Worm (Caenorhabditis elegans) whole organism, L3 larva: ENCODE results near the gene ima-1.

Source experiments
- R02D3.7 ChIP-seq: fragments of 150-350 bp; optimal IDR thresholded peaks from 2 replicates; lab custom pipeline; 2014; ENCODE audit warnings: missing biosample characterization, missing genetic modification characterization
- ZK546.5 ChIP-seq: sonication (generic microtip); optimal IDR thresholded peaks from 2 replicates; lab custom pipeline; 2017; ENCODE audit warnings: missing biosample characterization, missing genetic modification characterization
- ama-1 ChIP-seq: fragments of 150-350 bp; optimal IDR thresholded peaks from 2 replicates; lab custom pipeline; 2018
- daf-12 ChIP-seq: fragments of 150-350 bp; optimal IDR thresholded peaks from 2 replicates; lab custom pipeline; 2014; ENCODE audit warnings: missing biosample characterization, missing genetic modification reagents, missing genetic modification characterization
- elt-2 ChIP-seq: sonication (generic microtip); optimal IDR thresholded peaks from 2 replicates; lab custom pipeline; 2016; ENCODE audit warnings: missing genetic modification reagents, mild to moderate bottlenecking, missing genetic modification characterization, missing compliant biosample characterization
- eor-1 ChIP-seq, 2 experiments: fragments of 150-350 bp; optimal IDR thresholded peaks; 2 replicates each; lab custom pipeline; 2014 to 2018; ENCODE audit warnings: missing biosample characterization in 2 of 2, missing genetic modification characterization in 2 of 2
- jun-1 ChIP-seq: fragments of 150-350 bp; optimal IDR thresholded peaks from 2 replicates; lab custom pipeline; 2014; ENCODE audit warnings: missing biosample characterization, missing genetic modification reagents, missing genetic modification characterization
- mdl-1 ChIP-seq: fragments of 150-350 bp; optimal IDR thresholded peaks from 2 replicates; lab custom pipeline; 2014; ENCODE audit warnings: missing biosample characterization, missing genetic modification characterization
- nhr-12 ChIP-seq: fragments of 150-350 bp; optimal IDR thresholded peaks from 2 replicates; lab custom pipeline; 2014; ENCODE audit warnings: missing biosample characterization, missing genetic modification characterization
- nhr-28 ChIP-seq: fragments of 150-350 bp; optimal IDR thresholded peaks from 2 replicates; lab custom pipeline; 2014; ENCODE audit warnings: missing biosample characterization, missing genetic modification characterization
- tbx-2 ChIP-seq: sonication (generic microtip); optimal IDR thresholded peaks from 2 replicates; lab custom pipeline; 2016; ENCODE audit warnings: mild to moderate bottlenecking, missing genetic modification characterization, missing compliant biosample characterization
- zag-1 ChIP-seq: fragments of 150-350 bp; optimal IDR thresholded peaks from 2 replicates; lab custom pipeline; 2014; ENCODE audit warnings: missing biosample characterization, missing genetic modification characterization

- TF ChIP-seq eor-1 (tag; optimal IDR thresholded peaks at IDR 0.05; lab: Kevin White, UChicago) (no peak), nhr-28 (tag; lab: Kevin White, UChicago) (no peak), ZK546.5 (tag; lab: Kevin White, UChicago) (no peak), nhr-12 (no peak), elt-2 (tag; lab: Kevin White, UChicago) (no peak), ama-1 (lab: Kevin White, UChicago) (no peak), tbx-2 (tag; lab: Kevin White, UChicago) (no peak), mdl-1 (no peak), jun-1 (no peak), zag-1 (no peak), R02D3.7 (no peak), daf-12 (tag; lab: Kevin White, UChicago) (no peak)
These were observed 5.1 kb downstream of the ima-1 start, which contains the start of gene mxl-1 for ce11 chrV:11244539-11244938.
